Fruit fly (Drosophila melanogaster): ENCODE measurements around the gene CG18749.

Gene CG18749

dm6 chr3R:8243720-8244119, at the start of gene CG18749, which contains the start of the genes CG9636 and CG33722:
Gene CG18749 (plus strand): TSS chr3R:8244055.
Gene CG9636 (minus strand): TSS chr3R:8243792.
Gene CG33722 (plus strand): TSS chr3R:8244055.
- no peak for TF ChIP-seq CTCF (optimal IDR thresholded peaks at IDR 0.05)
- no peak for TF ChIP-seq CG8478 (optimal IDR thresholded peaks at IDR 0.05)

dm6 chr3R:8195049-8195448, 48.8 kb upstream of the CG18749 start:
- TF ChIP-seq CG8478 (optimal IDR thresholded peaks at IDR 0.05) (no peak), CTCF (optimal IDR thresholded peaks at IDR 0.05) (no peak)

- no peak for TF ChIP-seq CTCF (optimal IDR thresholded peaks at IDR 0.05)
- no peak for TF ChIP-seq CG8478 (optimal IDR thresholded peaks at IDR 0.05)
Measured at dm6 chr3R:8197137-8197536, 46.7 kb upstream of the CG18749 start.

dm6 chr3R:8198320-8198719, 45.5 kb upstream of the CG18749 start:
- TF ChIP-seq CG8478 (optimal IDR thresholded peaks at IDR 0.05), result no peak
- no peak for TF ChIP-seq CTCF (optimal IDR thresholded peaks at IDR 0.05)

- TF ChIP-seq CG8478 (optimal IDR thresholded peaks at IDR 0.05) (no peak), CTCF (optimal IDR thresholded peaks at IDR 0.05) (no peak)
Measured at dm6 chr3R:8203367-8203766, 40.5 kb upstream of the CG18749 start.

- no peak for TF ChIP-seq CTCF (optimal IDR thresholded peaks at IDR 0.05)
- no peak for TF ChIP-seq CG8478 (optimal IDR thresholded peaks at IDR 0.05)
Measured at dm6 chr3R:8204730-8205129, 39.1 kb upstream of the CG18749 start, which contains the start of gene CheA84a. Gene CheA84a (minus strand): TSS chr3R:8204830.

dm6 chr3R:8205292-8205893, 38.5 kb upstream of the CG18749 start:
- no peak for TF ChIP-seq CTCF (optimal IDR thresholded peaks at IDR 0.05)
- no peak for TF ChIP-seq CG8478 (optimal IDR thresholded peaks at IDR 0.05)

- TF ChIP-seq CTCF (optimal IDR thresholded peaks at IDR 0.05) (no peak), CG8478 (optimal IDR thresholded peaks at IDR 0.05) (no peak)
Measured at dm6 chr3R:8206019-8206418, 37.8 kb upstream of the CG18749 start.

- no peak for TF ChIP-seq CTCF (optimal IDR thresholded peaks at IDR 0.05)
- TF ChIP-seq CG8478 (optimal IDR thresholded peaks at IDR 0.05), result no peak
Measured at dm6 chr3R:8206628-8207275, 37.1 kb upstream of the CG18749 start.

dm6 chr3R:8207276-8207654, 36.6 kb upstream of the CG18749 start:
- no peak for TF ChIP-seq CG8478 (optimal IDR thresholded peaks at IDR 0.05)
- no peak for TF ChIP-seq CTCF (optimal IDR thresholded peaks at IDR 0.05)

dm6 chr3R:8208378-8209021, 35.4 kb upstream of the CG18749 start:
- TF ChIP-seq CG8478 (optimal IDR thresholded peaks at IDR 0.05) (no peak), CTCF (optimal IDR thresholded peaks at IDR 0.05) (no peak)

dm6 chr3R:8210837-8211488, 32.9 kb upstream of the CG18749 start:
- TF ChIP-seq CG8478 (optimal IDR thresholded peaks at IDR 0.05) (no peak), CTCF (optimal IDR thresholded peaks at IDR 0.05) (no peak)

dm6 chr3R:8212594-8212993, 31.3 kb upstream of the CG18749 start:
- TF ChIP-seq CTCF (optimal IDR thresholded peaks at IDR 0.05), result no peak
- TF ChIP-seq CG8478 (optimal IDR thresholded peaks at IDR 0.05), result no peak

dm6 chr3R:8215528-8216189, 28.2 kb upstream of the CG18749 start:
- TF ChIP-seq CTCF (optimal IDR thresholded peaks at IDR 0.05) (no peak), CG8478 (optimal IDR thresholded peaks at IDR 0.05) (no peak)

dm6 chr3R:8217727-8218126, 26.1 kb upstream of the CG18749 start, which contains the start of gene CG7800:
Gene CG7800 (plus strand): TSS chr3R:8217957.
- TF ChIP-seq CG8478 (optimal IDR thresholded peaks at IDR 0.05), result no peak
- TF ChIP-seq CTCF (optimal IDR thresholded peaks at IDR 0.05), result no peak
